Worm (Caenorhabditis elegans) whole organism, early embryonic: ENCODE results near the gene daf-14.

Experiments
- B0310.2 ChIP-seq: sonication (generic microtip); optimal IDR thresholded peaks from 2 replicates; lab custom pipeline; 2016; ENCODE audit warnings: mild to moderate bottlenecking, missing genetic modification characterization, missing compliant biosample characterization
- F13C5.2 ChIP-seq: sonication (generic microtip); optimal IDR thresholded peaks from 2 replicates; lab custom pipeline; 2017; ENCODE audit warnings: mild to moderate bottlenecking, missing genetic modification characterization, inconsistent platforms, missing compliant biosample characterization
- aly-1 ChIP-seq: sonication (generic microtip); optimal IDR thresholded peaks from 2 replicates; lab custom pipeline; 2016; ENCODE audit warnings: missing genetic modification characterization, missing compliant biosample characterization
- ama-1 ChIP-seq: fragments of 150-350 bp; optimal IDR thresholded peaks from 2 replicates; lab custom pipeline; 2014
- ceh-13 ChIP-seq: fragments of 200-800 bp; sonication (Bioruptor generic); optimal IDR thresholded peaks from 2 replicates; lab custom pipeline; 2018; ENCODE audit warnings: mild to moderate bottlenecking, missing genetic modification characterization, missing compliant biosample characterization
- ceh-36 ChIP-seq: sonication (generic microtip); optimal IDR thresholded peaks from 2 replicates; lab custom pipeline; 2016; ENCODE audit warnings: missing genetic modification characterization, inconsistent platforms, missing compliant biosample characterization
- ets-7 ChIP-seq: sonication (generic microtip); optimal IDR thresholded peaks from 2 replicates; lab custom pipeline; 2016; ENCODE audit warnings: missing genotype, missing genetic modification characterization, missing compliant biosample characterization
- flt-1 ChIP-seq: fragments of 200-800 bp; sonication (Bioruptor generic); IDR thresholded peaks from 2 replicates; pipeline ENCODE4 v1.3.6; 2022; ENCODE audit warnings: missing genetic modification characterization, missing compliant biosample characterization
- hmbx-1 ChIP-seq: sonication (generic microtip); optimal IDR thresholded peaks from 2 replicates; lab custom pipeline; 2016; ENCODE audit warnings: mild to moderate bottlenecking, missing genetic modification characterization, missing compliant biosample characterization
- hmg-4 ChIP-seq: fragments of 200-800 bp; sonication (Bioruptor generic); optimal IDR thresholded peaks from 2 replicates; lab custom pipeline; 2018; ENCODE audit warnings: mild to moderate bottlenecking, missing genetic modification characterization, missing compliant biosample characterization
- hnd-1 ChIP-seq: sonication (generic microtip); optimal IDR thresholded peaks from 2 replicates; lab custom pipeline; 2016; ENCODE audit warnings: missing genetic modification characterization, missing compliant biosample characterization
- pes-1 ChIP-seq: fragments of 200-800 bp; sonication (Bioruptor generic); IDR thresholded peaks from 2 replicates; pipeline ENCODE4 v1.3.6; 2022; ENCODE audit warnings: missing genetic modification reagents, missing genetic modification characterization, missing compliant biosample characterization
- scrt-1 ChIP-seq: fragments of 200-800 bp; sonication (Bioruptor generic); IDR thresholded peaks from 2 replicates; pipeline ENCODE4 v1.3.6; 2022; ENCODE audit warnings: missing genetic modification characterization, missing compliant biosample characterization
- sea-1 ChIP-seq: fragments of 200-800 bp; sonication (Bioruptor generic); conservative IDR thresholded peaks from 2 replicates; pipeline ENCODE4 v1.3.6; 2022; ENCODE audit warnings: missing genetic modification characterization, missing compliant biosample characterization
- tbx-11 ChIP-seq: fragments of 200-800 bp; sonication (Bioruptor generic); IDR thresholded peaks from 2 replicates; pipeline ENCODE4 v1.3.6; 2022; ENCODE audit warnings: missing genetic modification characterization, missing compliant biosample characterization
- tbx-37 ChIP-seq: fragments of 200-800 bp; sonication (Bioruptor generic); conservative IDR thresholded peaks from 2 replicates; pipeline ENCODE4 v1.3.6; 2022; ENCODE audit warnings: missing genetic modification reagents, missing genetic modification characterization, missing compliant biosample characterization
- tra-4 ChIP-seq: sonication (generic microtip); optimal IDR thresholded peaks from 2 replicates; lab custom pipeline; 2017; ENCODE audit warnings: missing genetic modification characterization, missing compliant biosample characterization

Gene daf-14

DNA sequence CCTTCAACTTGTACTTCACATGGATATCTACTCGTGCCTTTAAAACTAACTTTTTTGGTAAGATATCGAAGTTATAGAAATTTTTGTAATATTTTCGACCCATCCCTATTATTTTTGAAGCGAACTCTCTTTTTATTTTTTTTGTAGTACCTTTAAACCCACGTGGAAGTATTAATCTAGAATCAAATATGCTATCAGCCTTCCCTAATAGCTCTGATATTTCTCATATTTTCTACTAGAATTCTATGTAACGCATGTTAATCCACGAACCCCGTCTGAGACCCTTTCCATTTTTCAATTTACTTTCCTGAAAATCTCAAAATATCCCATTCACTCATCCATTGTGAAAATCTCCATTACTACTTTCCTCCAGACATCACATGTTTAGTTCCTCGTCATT lies 22.9 kb downstream of the daf-14 start:
- TF ChIP-seq F13C5.2, result no peak
- no peak for TF ChIP-seq scrt-1
- TF ChIP-seq tra-4 (tag; lab: Kevin White, UChicago), result no peak
- TF ChIP-seq B0310.2 (tag; lab: Kevin White, UChicago), result no peak
- TF ChIP-seq ceh-36 (tag; lab: Kevin White, UChicago), result no peak
- no peak for TF ChIP-seq tbx-37 (GFP tag; lab: Robert Waterston, UW)
- TF ChIP-seq aly-1 (tag; lab: Kevin White, UChicago), result no peak
- TF ChIP-seq ama-1 (lab: Kevin White, UChicago), result no peak
- TF ChIP-seq flt-1 (GFP tag; lab: Robert Waterston, UW), result no peak

DNA sequence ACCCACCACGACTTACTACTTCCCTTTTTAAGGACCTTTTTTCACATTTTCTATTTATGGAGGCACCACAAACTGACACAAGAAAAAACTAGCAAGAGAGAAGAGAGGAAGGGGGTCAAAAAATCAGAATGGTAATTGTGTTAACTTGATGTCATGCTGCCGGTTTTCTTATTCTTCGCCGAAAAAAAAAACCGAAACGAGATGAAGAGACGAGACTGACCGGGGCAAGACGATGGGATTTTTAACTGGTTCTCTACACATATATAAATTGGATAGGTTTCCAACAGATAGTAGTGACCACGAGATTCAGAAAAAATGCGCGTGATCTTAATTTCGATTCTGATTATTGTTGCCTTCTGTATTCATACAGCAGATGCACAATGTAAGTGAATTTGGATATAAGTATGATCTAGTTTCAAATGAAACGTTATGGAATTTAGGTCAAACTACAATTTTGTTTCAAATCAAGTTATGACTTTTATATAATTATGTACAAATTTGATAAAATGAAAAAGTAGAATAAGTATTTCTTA lies 23.4 kb downstream of the daf-14 start, which contains the start of gene Y43C5A.3:
Gene Y43C5A.3 (plus strand): TSS at position 256 of the 533 bp plus-strand sequence.
- no peak for TF ChIP-seq F13C5.2
- no peak for TF ChIP-seq tbx-37 (GFP tag; lab: Robert Waterston, UW)
- TF ChIP-seq aly-1 (tag; lab: Kevin White, UChicago), result no peak
- TF ChIP-seq scrt-1, result no peak
- TF ChIP-seq ama-1 (lab: Kevin White, UChicago), result no peak
- TF ChIP-seq flt-1 (GFP tag; lab: Robert Waterston, UW), result no peak
- no peak for TF ChIP-seq B0310.2 (tag; lab: Kevin White, UChicago)
- TF ChIP-seq hmg-4 (GFP tag; lab: Kevin White, UChicago), result no peak
- no peak for TF ChIP-seq hnd-1 (tag; lab: Kevin White, UChicago)

- TF ChIP-seq flt-1 (GFP tag; lab: Robert Waterston, UW) (no peak), ama-1 (lab: Kevin White, UChicago) (no peak), hnd-1 (tag; lab: Kevin White, UChicago) (no peak), sea-1 (GFP tag; lab: Robert Waterston, UW) (no peak), B0310.2 (tag; lab: Kevin White, UChicago) (no peak), tra-4 (tag; lab: Kevin White, UChicago) (no peak), ceh-13 (GFP tag; lab: Kevin White, UChicago) (no peak), tbx-37 (GFP tag; lab: Robert Waterston, UW) (no peak), scrt-1 (no peak), ets-7 (no peak), hmg-4 (GFP tag; lab: Kevin White, UChicago) (no peak), aly-1 (tag; lab: Kevin White, UChicago) (no peak), tbx-11 (GFP tag; lab: Robert Waterston, UW) (no peak), pes-1 (GFP tag; lab: Robert Waterston, UW) (no peak), ceh-36 (tag; lab: Kevin White, UChicago) (no peak), F13C5.2 (no peak), hmbx-1 (tag; lab: Kevin White, UChicago) (no peak)
These were observed 24.6 kb downstream of the daf-14 start for ce11 chrIV:10275050-10275449.

DNA sequence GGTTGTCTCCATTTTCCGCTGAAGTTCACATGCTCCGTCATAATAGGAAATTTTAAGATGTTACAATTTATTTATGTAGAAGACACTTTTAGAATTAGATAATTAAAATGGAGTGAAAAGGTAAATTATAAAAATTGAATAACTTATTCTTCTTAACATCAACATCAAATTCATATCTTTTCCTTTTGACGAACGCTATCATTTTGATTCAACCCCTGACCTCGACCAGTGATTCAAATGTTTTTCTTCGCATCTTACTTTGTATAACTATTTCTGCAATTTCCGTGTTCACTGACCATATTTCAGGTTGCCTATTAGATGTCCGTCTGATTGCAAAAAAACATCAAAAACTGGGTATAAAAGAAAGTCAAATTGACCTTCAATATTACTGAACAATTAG lies 26.5 kb downstream of the daf-14 start, which contains the start of gene Y43C5A.7:
Gene Y43C5A.7 (plus strand): TSS at position 301 of the 400 bp plus-strand sequence.
- TF ChIP-seq tbx-11 (GFP tag; lab: Robert Waterston, UW) (no peak), ceh-13 (GFP tag; lab: Kevin White, UChicago) (no peak), tra-4 (tag; lab: Kevin White, UChicago) (no peak), aly-1 (tag; lab: Kevin White, UChicago) (no peak), flt-1 (GFP tag; lab: Robert Waterston, UW) (no peak), ets-7 (no peak)

- TF ChIP-seq hmbx-1 (tag; lab: Kevin White, UChicago) (no peak), tra-4 (tag; lab: Kevin White, UChicago) (no peak), ets-7 (no peak), ama-1 (lab: Kevin White, UChicago) (no peak), tbx-37 (GFP tag; lab: Robert Waterston, UW) (no peak), scrt-1 (no peak), aly-1 (tag; lab: Kevin White, UChicago) (no peak), B0310.2 (tag; lab: Kevin White, UChicago) (no peak), ceh-13 (GFP tag; lab: Kevin White, UChicago) (no peak), pes-1 (GFP tag; lab: Robert Waterston, UW) (no peak), tbx-11 (GFP tag; lab: Robert Waterston, UW) (no peak), flt-1 (GFP tag; lab: Robert Waterston, UW) (no peak), F13C5.2 (no peak), sea-1 (GFP tag; lab: Robert Waterston, UW) (no peak), hmg-4 (GFP tag; lab: Kevin White, UChicago) (no peak)
These were observed 27.3 kb downstream of the daf-14 start, which contains the start of gene Y43C5A.4 for ce11 chrIV:10277716-10278115. Gene Y43C5A.4, plus strand, starts transcription at chrIV:10278016.

DNA sequence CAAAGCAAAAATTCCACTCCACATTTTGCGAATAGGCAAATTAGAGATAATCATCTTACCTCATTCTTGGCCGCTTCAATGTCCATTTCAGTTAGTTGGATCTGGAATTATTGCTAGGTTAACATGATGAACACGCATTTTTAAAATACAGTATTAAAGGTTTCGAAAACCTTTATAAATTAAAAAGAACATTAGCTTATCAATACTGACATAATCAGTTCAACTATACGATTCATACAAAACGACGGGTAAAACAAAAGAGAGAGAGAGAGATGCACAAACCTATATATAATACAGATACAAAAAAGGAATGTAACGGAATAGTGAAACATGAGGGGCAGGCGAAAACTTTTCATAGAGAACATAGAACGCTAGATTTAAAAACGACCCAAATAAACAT lies 31.1 kb downstream of the daf-14 start, which contains the start of gene thk-1:
Gene thk-1 (minus strand): TSS at position 101 of the 400 bp plus-strand sequence.
- TF ChIP-seq tra-4 (tag; lab: Kevin White, UChicago) (no peak), hmbx-1 (tag; lab: Kevin White, UChicago) (no peak), ama-1 (lab: Kevin White, UChicago) (no peak), B0310.2 (tag; lab: Kevin White, UChicago) (no peak), pes-1 (GFP tag; lab: Robert Waterston, UW) (no peak), scrt-1 (no peak), hnd-1 (tag; lab: Kevin White, UChicago) (no peak), flt-1 (GFP tag; lab: Robert Waterston, UW) (no peak), ceh-36 (tag; lab: Kevin White, UChicago) (no peak), sea-1 (GFP tag; lab: Robert Waterston, UW) (no peak), ets-7 (no peak), hmg-4 (GFP tag; lab: Kevin White, UChicago) (no peak), tbx-37 (GFP tag; lab: Robert Waterston, UW) (no peak), tbx-11 (GFP tag; lab: Robert Waterston, UW) (no peak), ceh-13 (GFP tag; lab: Kevin White, UChicago) (no peak), F13C5.2 (no peak)
